Fruit fly (Drosophila melanogaster) whole organism, embryonic: ENCODE data around the gene Patr-1.
A peak's percentile ranks its signal among the peaks of the same experiment; 100 is the strongest.

Source experiments
- CG12071 ChIP-seq: fragments of 200-800 bp; sonication (Bioruptor generic); optimal IDR thresholded peaks from 3 replicates; lab custom pipeline; 2018; ENCODE audit warnings: missing biosample characterization, mild to moderate bottlenecking, missing genetic modification characterization
- CG13287 ChIP-seq: fragments of 200-800 bp; sonication (Bioruptor generic); IDR thresholded peaks from 2 replicates; pipeline ENCODE4 v1.3.6; 2022; ENCODE audit warnings: missing biosample characterization, missing genetic modification characterization; ENCODE audit not compliant: partially characterized antibody
- CG13894 ChIP-seq: fragments of 200-800 bp; sonication (Bioruptor generic); optimal IDR thresholded peaks from 3 replicates; lab custom pipeline; 2018; ENCODE audit warnings: missing biosample characterization, mild to moderate bottlenecking, missing genetic modification characterization, moderate library complexity
- CG14667 ChIP-seq: fragments of 200-800 bp; sonication (Bioruptor generic); IDR thresholded peaks from 2 replicates; pipeline ENCODE4 v1.3.6; 2022; ENCODE audit warnings: missing biosample characterization, missing genetic modification characterization
- CG17186 ChIP-seq: fragments of 200-800 bp; sonication (Bioruptor generic); optimal IDR thresholded peaks from 3 replicates; lab custom pipeline; 2017; ENCODE audit warnings: missing biosample characterization, missing genetic modification reagents, missing genetic modification characterization
- CG2129 ChIP-seq: fragments of 200-800 bp; sonication (Bioruptor generic); IDR thresholded peaks from 2 replicates; pipeline ENCODE4 v1.3.6; 2022; ENCODE audit warnings: missing biosample characterization, missing genetic modification characterization; ENCODE audit not compliant: partially characterized antibody
- CG2199 ChIP-seq: fragments of 200-800 bp; sonication (Bioruptor generic); IDR thresholded peaks from 3 replicates; pipeline ENCODE4 v1.3.6; 2022; ENCODE audit warnings: missing biosample characterization, missing genetic modification characterization
- CG2678 ChIP-seq: fragments of 200-800 bp; sonication (Bioruptor generic); optimal IDR thresholded peaks from 3 replicates; lab custom pipeline; 2019; ENCODE audit warnings: missing biosample characterization, mild to moderate bottlenecking, missing genetic modification characterization, moderate library complexity
- CG31441 ChIP-seq: fragments of 200-800 bp; sonication (Bioruptor generic); IDR thresholded peaks from 2 replicates; pipeline ENCODE4 v1.3.6; 2022; ENCODE audit warnings: missing biosample characterization, missing genetic modification characterization
- CG3281 ChIP-seq: fragments of 200-800 bp; sonication (Bioruptor generic); optimal IDR thresholded peaks from 3 replicates; lab custom pipeline; 2017; ENCODE audit warnings: missing biosample characterization, mild to moderate bottlenecking, missing genetic modification characterization
- CG4707 ChIP-seq: fragments of 200-800 bp; sonication (Bioruptor generic); optimal IDR thresholded peaks from 2 replicates; lab custom pipeline; 2018; ENCODE audit warnings: missing biosample characterization, mild to moderate bottlenecking, missing genetic modification characterization, moderate library complexity
- CG5180 ChIP-seq: fragments of 200-800 bp; sonication (Bioruptor generic); optimal IDR thresholded peaks from 3 replicates; lab custom pipeline; 2017; ENCODE audit warnings: missing biosample characterization, missing genetic modification characterization, mild to moderate bottlenecking, moderate library complexity, missing genetic modification reagents
- CG6765 ChIP-seq: fragments of 200-800 bp; sonication (Bioruptor generic); optimal IDR thresholded peaks from 3 replicates; lab custom pipeline; 2017; ENCODE audit warnings: missing biosample characterization, mild to moderate bottlenecking, missing genetic modification characterization
- CG6791 ChIP-seq: fragments of 200-800 bp; sonication (Bioruptor generic); IDR thresholded peaks from 3 replicates; pipeline ENCODE4 v1.3.6; 2022; ENCODE audit warnings: missing biosample characterization, missing genetic modification characterization; ENCODE audit not compliant: partially characterized antibody
- CG7556 ChIP-seq: fragments of 200-800 bp; sonication (Bioruptor generic); optimal IDR thresholded peaks from 2 replicates; lab custom pipeline; 2017; ENCODE audit warnings: missing biosample characterization, mild to moderate bottlenecking, missing genetic modification characterization
- CG7839 ChIP-seq: fragments of 200-800 bp; sonication (Bioruptor generic); optimal IDR thresholded peaks from 3 replicates; lab custom pipeline; 2018; ENCODE audit warnings: missing biosample characterization, mild to moderate bottlenecking, missing genetic modification characterization, moderate library complexity
- CG8089 ChIP-seq: fragments of 200-800 bp; sonication (Bioruptor generic); optimal IDR thresholded peaks from 3 replicates; lab custom pipeline; 2016; ENCODE audit warnings: missing biosample characterization, missing genetic modification characterization
- CG8290 ChIP-seq, 3 experiments: fragments of 200-800 bp; sonication (Bioruptor generic); optimal IDR thresholded peaks; 2 replicates each; lab custom pipeline; 2016 to 2019; ENCODE audit warnings: missing biosample characterization in 3 of 3, missing genetic modification characterization in 3 of 3, mild to moderate bottlenecking in 2 of 3, moderate library complexity in 1 of 3
- Eip74EF ChIP-seq, 2 experiments: fragments of 200-800 bp in 1 of 2; fragments of >200 bp in 1 of 2; sonication (Bioruptor generic) in 1 of 2; optimal IDR thresholded peaks; 2 replicates each; lab custom pipeline; 2017 to 2019; ENCODE audit warnings: missing biosample characterization in 2 of 2, missing genetic modification characterization in 2 of 2, mild to moderate bottlenecking in 1 of 2, moderate library complexity in 1 of 2
- Ets97D ChIP-seq: fragments of 200-800 bp; sonication (Bioruptor generic); optimal IDR thresholded peaks from 3 replicates; lab custom pipeline; 2016; ENCODE audit warnings: missing biosample characterization, missing genetic modification characterization
- Fer2 ChIP-seq: fragments of 200-800 bp; sonication (Bioruptor generic); optimal IDR thresholded peaks from 2 replicates; lab custom pipeline; 2018; ENCODE audit warnings: missing biosample characterization, mild to moderate bottlenecking, missing genetic modification characterization, moderate library complexity
- H2.0 ChIP-seq: fragments of 200-800 bp; sonication (Bioruptor generic); IDR thresholded peaks from 2 replicates; pipeline ENCODE4 v1.3.6; 2022; ENCODE audit warnings: missing biosample characterization, missing genetic modification characterization
- HHEX ChIP-seq: fragments of 200-800 bp; sonication (Bioruptor generic); optimal IDR thresholded peaks from 3 replicates; lab custom pipeline; 2017; ENCODE audit warnings: missing biosample characterization, mild to moderate bottlenecking, missing genetic modification characterization, missing genetic modification reagents
- HLH3B ChIP-seq: fragments of 200-800 bp; sonication (Bioruptor generic); IDR thresholded peaks from 2 replicates; pipeline ENCODE4 v1.3.6; 2022; ENCODE audit warnings: missing biosample characterization, missing genetic modification characterization
- Hr51 ChIP-seq, 2 experiments: fragments of 200-800 bp; sonication (Bioruptor generic); optimal IDR thresholded peaks; 2 replicates in 1 of 2; 3 replicates in 1 of 2; lab custom pipeline; 2016 to 2018; ENCODE audit warnings: missing biosample characterization in 2 of 2, missing genetic modification characterization in 2 of 2, mild to moderate bottlenecking in 1 of 2, moderate library complexity in 1 of 2
- Hsf ChIP-seq: fragments of 200-800 bp; sonication (Bioruptor generic); optimal IDR thresholded peaks from 3 replicates; lab custom pipeline; 2016; ENCODE audit warnings: missing biosample characterization, missing genetic modification characterization
- MTF-1 ChIP-seq: fragments of 200-800 bp; sonication (Bioruptor generic); optimal IDR thresholded peaks from 2 replicates; lab custom pipeline; 2018; ENCODE audit warnings: missing biosample characterization, mild to moderate bottlenecking, missing genetic modification characterization, borderline replicate concordance
- Nf-YB ChIP-seq: fragments of 200-800 bp; sonication (Bioruptor generic); optimal IDR thresholded peaks from 3 replicates; lab custom pipeline; 2019; ENCODE audit warnings: missing biosample characterization, mild to moderate bottlenecking, missing genetic modification characterization, moderate library complexity
- Nf-YC ChIP-seq: fragments of 200-800 bp; optimal IDR thresholded peaks from 3 replicates; lab custom pipeline; 2019; ENCODE audit warnings: missing biosample characterization, mild to moderate bottlenecking, missing genetic modification characterization, moderate library complexity
- PHDP ChIP-seq: fragments of 200-800 bp; sonication (Bioruptor generic); optimal IDR thresholded peaks from 3 replicates; lab custom pipeline; 2018; ENCODE audit warnings: missing biosample characterization, mild to moderate bottlenecking, missing genetic modification characterization, moderate library complexity
- Pdp1 ChIP-seq, 2 experiments: fragments of 200-800 bp; sonication (Bioruptor generic); optimal IDR thresholded peaks; 3 replicates each; lab custom pipeline; 2016; ENCODE audit warnings: missing biosample characterization in 2 of 2, missing genetic modification characterization in 2 of 2, mild to moderate bottlenecking in 1 of 2, moderate library complexity in 1 of 2
- Side ChIP-seq: fragments of 200-800 bp; sonication (Bioruptor generic); optimal IDR thresholded peaks from 2 replicates; lab custom pipeline; 2016; ENCODE audit warnings: missing biosample characterization, missing genetic modification characterization
- Sox100B ChIP-seq: fragments of 200-800 bp; sonication (Bioruptor generic); optimal IDR thresholded peaks from 3 replicates; lab custom pipeline; 2018; ENCODE audit warnings: missing biosample characterization, mild to moderate bottlenecking, missing genetic modification characterization
- YL-1 ChIP-seq: fragments of 200-800 bp; sonication (Bioruptor generic); optimal IDR thresholded peaks from 3 replicates; lab custom pipeline; 2017; ENCODE audit warnings: missing biosample characterization, mild to moderate bottlenecking, missing genetic modification characterization
- bab2 ChIP-seq: fragments of 200-800 bp; sonication (Bioruptor generic); optimal IDR thresholded peaks from 2 replicates; lab custom pipeline; 2016; ENCODE audit warnings: missing biosample characterization, missing genetic modification characterization
- dpn ChIP-seq, 2 experiments: fragments of 200-800 bp; sonication (Bioruptor generic); optimal IDR thresholded peaks; 3 replicates each; lab custom pipeline; 2016; ENCODE audit warnings: missing biosample characterization in 2 of 2, missing genetic modification characterization in 2 of 2
- eyg ChIP-seq: fragments of 200-800 bp; sonication (Bioruptor generic); optimal IDR thresholded peaks from 3 replicates; lab custom pipeline; 2016; ENCODE audit warnings: missing biosample characterization, missing genetic modification characterization
- jumu ChIP-seq: fragments of 200-800 bp; sonication (Bioruptor generic); optimal IDR thresholded peaks from 3 replicates; lab custom pipeline; 2016; ENCODE audit warnings: missing biosample characterization, missing genetic modification characterization
- kah ChIP-seq: fragments of 200-800 bp; sonication (Bioruptor generic); optimal IDR thresholded peaks from 2 replicates; lab custom pipeline; 2018; ENCODE audit warnings: missing biosample characterization, mild to moderate bottlenecking, missing genetic modification characterization
- rib ChIP-seq: fragments of 200-800 bp; sonication (Bioruptor generic); IDR thresholded peaks from 2 replicates; pipeline ENCODE4 v1.3.6; 2022; ENCODE audit warnings: missing biosample characterization, missing genetic modification characterization
- sug ChIP-seq: fragments of 200-800 bp; optimal IDR thresholded peaks from 2 replicates; lab custom pipeline; 2019; ENCODE audit warnings: missing biosample characterization, mild to moderate bottlenecking, missing genetic modification characterization, moderate library complexity
- usp ChIP-seq: fragments of >200 bp; optimal IDR thresholded peaks from 2 replicates; lab custom pipeline; 2017; ENCODE audit warnings: missing biosample characterization, missing genetic modification characterization
- vnd ChIP-seq: fragments of 200-800 bp; sonication (Bioruptor generic); IDR thresholded peaks from 3 replicates; pipeline ENCODE4 v1.3.6; 2022; ENCODE audit warnings: missing biosample characterization, missing genetic modification characterization; ENCODE audit not compliant: partially characterized antibody
- wek ChIP-seq: fragments of 200-800 bp; sonication (Bioruptor generic); optimal IDR thresholded peaks from 3 replicates; lab custom pipeline; 2018; ENCODE audit warnings: missing biosample characterization, mild to moderate bottlenecking, missing genetic modification characterization, moderate library complexity

The Patr-1 gene

DNA sequence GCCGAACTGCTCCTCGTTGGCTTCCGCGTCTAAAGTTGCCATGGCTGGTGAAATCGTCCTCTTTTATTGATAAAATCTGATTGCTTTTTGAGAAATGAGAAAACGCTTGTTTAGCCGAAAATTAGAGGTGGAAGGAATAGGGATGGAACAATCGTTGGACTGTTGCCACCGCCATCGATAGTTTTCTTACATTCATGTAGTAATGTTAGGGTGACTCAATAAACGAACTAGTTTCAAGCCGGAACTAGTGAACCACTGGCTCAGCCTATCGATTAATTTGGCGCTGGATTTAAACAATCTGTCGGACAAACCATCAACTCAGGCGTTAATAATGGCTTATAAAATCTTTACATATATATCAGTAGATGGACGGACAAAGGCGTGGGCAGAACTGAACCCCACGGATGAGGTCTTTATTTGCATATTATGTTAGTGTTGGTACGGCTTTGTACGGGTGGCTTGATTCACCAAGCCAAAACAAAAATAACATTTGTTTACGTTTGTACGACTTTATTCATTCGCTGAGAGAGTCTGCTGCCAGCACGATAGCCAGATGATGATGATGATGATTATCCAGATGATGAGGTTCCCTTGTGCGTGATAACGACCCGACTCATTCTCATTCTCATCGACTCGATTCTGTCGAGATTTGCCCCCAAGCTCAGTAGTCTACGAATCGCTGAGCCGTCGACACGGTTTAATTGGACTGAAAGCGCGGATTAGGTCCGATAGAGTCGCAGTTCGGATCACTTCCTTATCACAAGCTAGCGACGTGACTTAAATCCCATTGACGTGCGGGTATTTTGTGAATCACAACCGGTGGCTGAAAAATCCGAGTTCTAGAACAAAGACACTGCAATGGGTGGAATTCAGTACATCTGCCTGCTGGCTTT is 40.9 kb upstream of the Patr-1 start, which contains the start of the genes Sf3a1 and Irc (continued):
- TF ChIP-seq sug (tag; lab: Kevin White, UChicago) (peak; percentile 50), bab2 (GFP tag; lab: Kevin White, UChicago) (peak; percentile 13), Hsf (GFP tag; lab: Kevin White, UChicago) (peak; percentile 49), dpn (GFP tag; optimal IDR thresholded peaks at IDR 0.05; lab: Kevin White, UChicago) (peak; percentile 24 to 52), Hr51 (GFP tag; optimal IDR thresholded peaks at IDR 0.05; lab: Kevin White, UChicago) (no peak), eyg (GFP tag; lab: Kevin White, UChicago) (no peak), CG13287 (peak; percentile 98), vnd (GFP tag; lab: Robert Waterston, UW) (peak; percentile 94), CG2129 (peak; percentile 86), CG8290 (GFP tag; optimal IDR thresholded peaks at IDR 0.05; lab: Kevin White, UChicago) (no peak), CG8290 (tag; optimal IDR thresholded peaks at IDR 0.05; lab: Kevin White, UChicago) (peak in 1 of 2 experiments; percentile 76), Side (GFP tag; lab: Kevin White, UChicago) (peak; percentile 26), kah (GFP tag; lab: Kevin White, UChicago) (no peak)
- TF ChIP-seq, all 482 proteins: peak for 168

DNA sequence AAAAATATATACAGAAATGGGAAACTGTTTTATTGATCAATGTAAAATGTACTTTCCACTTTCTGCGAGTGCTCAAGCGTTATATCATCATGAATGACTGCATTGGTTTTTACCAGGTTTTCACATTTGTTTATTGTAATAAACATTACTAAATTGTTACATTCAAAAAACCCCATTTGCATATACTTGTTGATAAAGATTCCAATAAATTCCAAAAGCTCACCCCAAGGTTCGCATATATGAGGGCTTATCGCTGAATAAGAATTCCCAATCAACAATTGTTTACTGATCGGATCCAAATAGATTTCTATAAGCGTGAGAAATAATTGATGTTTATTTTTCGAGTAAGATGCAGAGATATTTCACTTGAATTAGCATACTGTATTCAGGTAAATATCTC is 39.9 kb upstream of the Patr-1 start:
- TF ChIP-seq CG4707 (GFP tag; lab: Kevin White, UChicago) = no peak
- no peak for TF ChIP-seq CG8089 (GFP tag; lab: Kevin White, UChicago)
- TF ChIP-seq HLH3B (GFP tag; lab: Robert Waterston, UW) = no peak
- TF ChIP-seq jumu = no peak
- no peak for TF ChIP-seq YL-1 (GFP tag; lab: Kevin White, UChicago)
- no peak for TF ChIP-seq Ets97D (GFP tag; lab: Kevin White, UChicago)
- TF ChIP-seq CG31441 (GFP tag; lab: Robert Waterston, UW) = no peak

dm6 chr3R:17007336-17007735 is 36.0 kb upstream of the Patr-1 start:
- TF ChIP-seq HHEX (GFP tag; lab: Kevin White, UChicago) = no peak
- peak; percentile 12 for TF ChIP-seq wek (GFP tag; lab: Kevin White, UChicago)
- peak; percentile 21 for TF ChIP-seq Fer2
- no peak for TF ChIP-seq CG6791 (GFP tag; lab: Robert Waterston, UW)
- TF ChIP-seq rib = no peak
- TF ChIP-seq Eip74EF (GFP tag; optimal IDR thresholded peaks at IDR 0.05; lab: Kevin White, UChicago) = peak in 1 of 2 experiments; percentile 21
- TF ChIP-seq Sox100B = peak; percentile 28
- TF ChIP-seq CG13894 (tag; lab: Kevin White, UChicago) = peak; percentile 60
- TF ChIP-seq Nf-YC (tag; lab: Kevin White, UChicago) = no peak
- peak; percentile 71 for TF ChIP-seq CG2678 (tag; lab: Kevin White, UChicago)
- TF ChIP-seq H2.0 (GFP tag; lab: Robert Waterston, UW) = no peak
- TF ChIP-seq CG2199 (GFP tag; lab: Robert Waterston, UW) = no peak
- TF ChIP-seq PHDP (tag; lab: Kevin White, UChicago) = peak; percentile 60
- TF ChIP-seq CG3281 (GFP tag; lab: Kevin White, UChicago) = peak; percentile 36
- TF ChIP-seq CG5180 (GFP tag; lab: Kevin White, UChicago) = no peak
- TF ChIP-seq usp (GFP tag; lab: Kevin White, UChicago) = no peak
- no peak for TF ChIP-seq CG7556 (GFP tag; lab: Kevin White, UChicago)
- no peak for TF ChIP-seq CG17186 (GFP tag; lab: Kevin White, UChicago)
- TF ChIP-seq CG12071 (GFP tag; lab: Kevin White, UChicago) = peak; percentile 64
- TF ChIP-seq CG6765 (GFP tag; lab: Kevin White, UChicago) = peak; percentile 27
- TF ChIP-seq CG14667 (GFP tag; lab: Robert Waterston, UW) = no peak
- TF ChIP-seq MTF-1 (GFP tag; lab: Kevin White, UChicago) = no peak
- peak in 1 of 2 experiments; percentile 40 for TF ChIP-seq Pdp1 (GFP tag; optimal IDR thresholded peaks at IDR 0.05; lab: Kevin White, UChicago)
- TF ChIP-seq Nf-YB (GFP tag; lab: Kevin White, UChicago) = peak; percentile 21
- peak; percentile 31 for TF ChIP-seq CG7839 (tag; lab: Kevin White, UChicago)
